Worm (Caenorhabditis elegans) whole organism, L3 larva: ENCODE data around the gene gpa-6.

Experiments used
- ZK546.5 ChIP-seq: sonication (generic microtip); optimal IDR thresholded peaks from 2 replicates; lab custom pipeline; 2017; ENCODE audit warnings: missing biosample characterization, missing genetic modification characterization
- lin-39 ChIP-seq: fragments of 150-350 bp; optimal IDR thresholded peaks from 2 replicates; lab custom pipeline; 2018; ENCODE audit warnings: missing biosample characterization, missing genetic modification reagents, missing genetic modification characterization

DNA sequence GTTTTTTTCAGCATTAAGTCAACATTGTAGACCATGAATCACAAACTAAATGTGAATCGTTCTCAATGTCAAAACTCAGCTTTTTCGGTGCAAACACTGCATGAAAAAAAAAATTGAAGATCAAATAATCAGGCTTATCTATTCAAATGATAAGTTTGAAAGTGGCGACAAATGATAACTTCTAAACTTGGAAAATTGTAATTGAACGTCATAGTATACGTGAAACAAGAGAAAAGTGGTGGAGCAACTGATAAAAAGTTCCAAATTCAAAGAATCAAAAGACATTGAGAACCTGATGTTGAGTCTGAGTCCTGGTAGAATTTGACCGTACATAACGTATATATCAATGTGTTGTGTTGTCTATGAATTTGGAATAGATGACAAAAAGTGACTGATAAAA lies 27.8 kb upstream of the gpa-6 start:
- TF ChIP-seq lin-39 (no peak), ZK546.5 (no peak)
